Worm (Caenorhabditis elegans): ENCODE data around the gene F47G3.3.

The F47G3.3 gene

DNA sequence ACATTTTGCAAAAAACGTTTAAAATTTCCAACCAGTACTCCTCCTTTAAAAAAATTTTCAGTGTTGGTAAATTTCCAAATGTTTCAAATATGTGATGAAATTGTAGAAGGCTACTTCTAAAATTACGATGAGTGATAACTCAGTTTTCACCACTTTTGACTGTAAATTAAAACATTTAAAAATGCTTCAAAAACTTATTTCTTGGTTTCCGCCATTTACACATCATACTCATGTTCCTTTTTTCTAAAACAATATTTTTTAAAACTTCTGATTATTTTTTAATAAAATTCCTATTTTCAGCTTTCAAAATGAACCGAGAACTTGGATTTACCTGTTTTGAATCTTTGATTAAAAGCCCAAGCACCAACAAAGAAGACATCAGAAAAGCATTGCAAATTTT is 27.9 kb downstream of the F47G3.3 start, which contains the start of gene C43H6.4:
Gene C43H6.4, plus strand, starts transcription at position 301 of the 400 bp plus-strand sequence.
- TF ChIP-seq lin-29 (GFP tag; IDR thresholded peaks at IDR 0.05) (no peak), lin-13 (GFP tag; optimal IDR thresholded peaks at IDR 0.05) (no peak), nhr-76 (tag; optimal IDR thresholded peaks at IDR 0.05) (no peak), lsy-2 (tag; optimal IDR thresholded peaks at IDR 0.05) (no peak), daf-16 (GFP tag; optimal IDR thresholded peaks at IDR 0.05) (no peak), daf-16 (tag; optimal IDR thresholded peaks at IDR 0.05) (no peak), daf-8 (GFP tag; IDR thresholded peaks at IDR 0.05) (no peak), nhr-48 (tag; optimal IDR thresholded peaks at IDR 0.05) (no peak), nhr-6 (tag; optimal IDR thresholded peaks at IDR 0.05) (no peak), F26F4.8 (GFP tag; conservative IDR thresholded peaks at IDR 0.05) (no peak), hmg-1.1 (GFP tag; IDR thresholded peaks at IDR 0.05) (no peak), egl-27 (tag; optimal IDR thresholded peaks at IDR 0.05) (no peak), mxl-3 (GFP tag; optimal IDR thresholded peaks at IDR 0.05) (no peak), attf-4 (tag; optimal IDR thresholded peaks at IDR 0.05) (no peak)

DNA sequence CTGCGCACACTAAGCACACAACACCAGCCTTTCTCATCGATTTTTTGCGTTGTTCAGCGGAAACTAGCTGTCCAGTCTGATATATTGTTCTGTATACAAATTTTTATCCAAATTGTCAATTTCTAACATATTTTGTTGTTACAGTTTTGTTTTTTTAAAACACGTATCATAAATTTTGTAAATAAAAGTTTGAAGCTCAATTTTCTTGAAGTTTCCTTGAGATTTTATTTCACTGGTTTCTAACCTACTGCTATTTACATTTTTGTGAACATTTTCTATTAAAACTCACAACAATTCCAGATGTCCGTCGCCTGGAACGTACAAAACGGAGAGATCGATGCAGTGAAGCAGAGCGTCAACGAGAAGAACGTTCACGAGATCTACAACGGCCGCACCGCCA is 31.4 kb downstream of the F47G3.3 start, which contains the start of gene mtpn-1:
Gene mtpn-1, plus strand, starts transcription at position 301 of the 400 bp plus-strand sequence.
- TF ChIP-seq aha-1 (tag): peak; percentile 27
- no peak for TF ChIP-seq F26F4.8 (GFP tag; conservative IDR thresholded peaks at IDR 0.05)

DNA sequence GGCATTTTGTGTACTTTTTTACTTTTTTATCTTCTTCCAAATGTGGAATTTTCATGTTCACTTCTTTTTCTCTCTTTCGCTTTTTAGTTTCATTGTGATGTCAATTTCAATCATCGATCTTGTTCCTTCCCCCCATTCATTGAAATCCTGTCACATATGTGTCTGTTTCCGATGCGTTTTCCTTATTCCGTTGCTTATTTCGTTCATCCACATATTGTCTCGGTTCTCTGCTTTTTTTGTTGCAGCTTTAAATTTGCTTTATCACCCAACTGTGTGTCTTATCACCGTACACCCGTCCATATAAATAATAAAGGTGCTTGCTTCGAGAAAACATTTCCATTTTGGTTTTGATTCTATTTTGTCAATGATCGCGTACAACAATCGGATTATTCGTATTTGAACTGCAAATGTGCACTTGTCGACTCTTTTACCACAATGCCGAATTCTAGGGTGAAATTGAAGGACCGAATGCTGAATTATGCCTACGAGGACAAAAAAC is 33.5 kb downstream of the F47G3.3 start, which contains the start of the genes C43H6.12 and trpp-12:
Gene C43H6.12, plus strand, starts transcription at position 365 of the 499 bp plus-strand sequence.
Gene trpp-12, plus strand, starts transcription at position 449 of the 499 bp plus-strand sequence.
- TF ChIP-seq dmd-6 (GFP tag; IDR thresholded peaks at IDR 0.05) (peak; percentile 79), daf-16 (GFP tag; optimal IDR thresholded peaks at IDR 0.05) (no peak), daf-16 (tag; optimal IDR thresholded peaks at IDR 0.05) (peak; percentile 6), dve-1 (tag; optimal IDR thresholded peaks at IDR 0.05; ENCODE audit: insufficient read depth) (peak; percentile 27), dmd-8 (GFP tag; IDR thresholded peaks at IDR 0.05) (no peak)

DNA sequence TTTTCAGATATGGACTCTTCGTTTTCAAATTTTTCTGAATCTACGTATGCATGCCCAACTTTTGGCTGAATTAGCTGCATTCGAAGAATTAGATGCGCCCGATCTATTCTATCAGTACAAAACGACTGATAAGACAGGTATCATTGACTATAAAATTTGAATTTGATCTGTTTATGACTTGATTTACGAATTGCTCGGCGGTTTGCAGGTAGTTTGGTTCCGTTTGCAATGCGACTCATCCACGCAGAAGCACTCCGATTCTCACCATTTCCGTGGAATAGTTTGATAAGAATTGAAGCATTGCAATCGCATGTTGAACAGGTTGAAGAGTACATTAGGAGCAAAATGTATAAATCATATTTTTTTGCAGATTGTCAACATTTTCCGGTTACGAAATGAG is 35.2 kb downstream of the F47G3.3 start:
- no peak for TF ChIP-seq zip-11 (GFP tag; IDR thresholded peaks at IDR 0.05)
- TF ChIP-seq lin-29 (GFP tag; IDR thresholded peaks at IDR 0.05): no peak
- peak; percentile 68 for TF ChIP-seq aha-1 (tag)
- TF ChIP-seq daf-16 (GFP tag; optimal IDR thresholded peaks at IDR 0.05): no peak
- TF ChIP-seq daf-16 (tag; optimal IDR thresholded peaks at IDR 0.05): peak; percentile 49
- TF ChIP-seq nhr-28 (tag; optimal IDR thresholded peaks at IDR 0.05): peak; percentile 38
- no peak for TF ChIP-seq unc-62 (GFP tag; optimal IDR thresholded peaks at IDR 0.05 in 1 of 2)
- TF ChIP-seq unc-62 (tag; optimal IDR thresholded peaks at IDR 0.05): no peak
- TF ChIP-seq ctbp-1 (GFP tag; IDR thresholded peaks at IDR 0.05): no peak
- no peak for TF ChIP-seq unc-130 (GFP tag; optimal IDR thresholded peaks at IDR 0.05)
- TF ChIP-seq php-3 (GFP tag; IDR thresholded peaks at IDR 0.05): peak; percentile 53; the same call in 1 of the 2 replicates
- peak; percentile 49 for TF ChIP-seq pqm-1 (tag; optimal IDR thresholded peaks at IDR 0.05)
- TF ChIP-seq ceh-20 (GFP tag; IDR thresholded peaks at IDR 0.05): 0 out of 2 replicates have a peak, but pooled peaks have one; percentile 39
- TF ChIP-seq spr-3 (GFP tag; optimal IDR thresholded peaks at IDR 0.05): no peak
- TF ChIP-seq zip-2 (tag; optimal IDR thresholded peaks at IDR 0.05): no peak
- peak; percentile 51 for TF ChIP-seq hlh-11 (tag; optimal IDR thresholded peaks at IDR 0.05)
- TF ChIP-seq dmd-6 (GFP tag; IDR thresholded peaks at IDR 0.05): peak; percentile 84

DNA sequence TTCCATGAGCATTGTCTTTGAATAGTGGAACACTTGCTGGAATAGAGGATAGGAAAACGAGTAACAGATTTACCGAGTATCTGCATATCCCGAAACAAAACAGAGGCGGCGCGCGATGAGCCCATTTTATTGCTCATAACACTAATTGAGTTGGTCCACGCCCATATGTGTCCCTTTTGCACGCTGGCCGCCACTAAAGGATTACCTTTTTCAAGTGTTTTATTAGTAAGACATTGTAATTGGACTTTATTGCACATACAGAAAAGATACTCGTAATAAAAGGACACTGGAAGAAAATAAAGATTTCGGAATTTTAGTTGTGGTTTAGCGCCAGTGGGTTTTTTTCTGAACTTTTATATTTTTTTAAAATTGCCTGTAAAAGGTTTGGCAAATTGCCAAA is 37.5 kb downstream of the F47G3.3 start, which contains the start of gene hlh-15:
Gene hlh-15, minus strand, starts transcription at position 101 of the 400 bp plus-strand sequence.
- no peak for TF ChIP-seq nhr-111 (GFP tag; optimal IDR thresholded peaks at IDR 0.05)

DNA sequence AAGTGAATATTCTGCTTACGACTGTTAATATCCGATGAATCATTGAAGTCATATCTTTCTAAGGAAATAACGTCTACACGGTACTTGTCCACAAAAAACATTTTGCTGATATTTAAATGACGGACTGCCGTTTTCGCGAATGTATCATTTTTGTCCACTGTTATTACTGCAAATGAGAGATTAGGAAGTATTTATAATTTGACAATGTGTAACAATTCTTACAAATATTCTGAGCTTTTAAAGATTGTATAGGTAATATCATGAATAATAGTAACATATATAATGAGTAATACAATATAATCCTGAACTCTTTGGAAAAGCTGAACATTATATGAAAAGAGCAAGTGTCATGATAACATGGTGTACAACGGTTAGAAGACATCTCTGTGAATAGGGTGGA is 44.0 kb downstream of the F47G3.3 start, which contains the start of gene glr-7:
Gene glr-7, minus strand, starts transcription at position 101 of the 400 bp plus-strand sequence.
- TF ChIP-seq mxl-3 (GFP tag; optimal IDR thresholded peaks at IDR 0.05): no peak
- no peak for TF ChIP-seq dve-1 (tag; optimal IDR thresholded peaks at IDR 0.05; ENCODE audit: insufficient read depth)
